Worm (Caenorhabditis elegans) whole organism, L2 larva: ENCODE results near the gene T22E5.6.

Experiments used
- lin-11 ChIP-seq: fragments of 150-350 bp; sonication (generic microtip); optimal IDR thresholded peaks from 2 replicates; lab custom pipeline; 2014; ENCODE audit warnings: missing biosample characterization, missing genetic modification characterization, inconsistent platforms, mixed read lengths
- lin-39 ChIP-seq: fragments of 150-350 bp; optimal IDR thresholded peaks from 2 replicates; lab custom pipeline; 2014; ENCODE audit warnings: missing biosample characterization, missing genetic modification reagents, missing genetic modification characterization
- mdl-1 ChIP-seq, 2 experiments: fragments of 150-350 bp in 1 of 2; sonication (generic microtip) in 1 of 2; optimal IDR thresholded peaks; 2 replicates each; lab custom pipeline; 2017; ENCODE audit warnings: missing biosample characterization in 2 of 2, missing genetic modification characterization in 2 of 2
- nhr-21 ChIP-seq: fragments of 150-350 bp; optimal IDR thresholded peaks from 2 replicates; lab custom pipeline; 2014; ENCODE audit warnings: missing biosample characterization, missing genetic modification characterization
- nhr-237 ChIP-seq: fragments of 150-350 bp; optimal IDR thresholded peaks from 2 replicates; lab custom pipeline; 2014; ENCODE audit warnings: missing biosample characterization, missing genetic modification characterization
- peb-1 ChIP-seq: fragments of 150-350 bp; optimal IDR thresholded peaks from 2 replicates; lab custom pipeline; 2014; ENCODE audit warnings: missing biosample characterization, missing genetic modification characterization
- sem-4 ChIP-seq: fragments of 150-350 bp; optimal IDR thresholded peaks from 2 replicates; lab custom pipeline; 2014; ENCODE audit warnings: missing biosample characterization, missing genetic modification reagents, missing genetic modification characterization

DNA sequence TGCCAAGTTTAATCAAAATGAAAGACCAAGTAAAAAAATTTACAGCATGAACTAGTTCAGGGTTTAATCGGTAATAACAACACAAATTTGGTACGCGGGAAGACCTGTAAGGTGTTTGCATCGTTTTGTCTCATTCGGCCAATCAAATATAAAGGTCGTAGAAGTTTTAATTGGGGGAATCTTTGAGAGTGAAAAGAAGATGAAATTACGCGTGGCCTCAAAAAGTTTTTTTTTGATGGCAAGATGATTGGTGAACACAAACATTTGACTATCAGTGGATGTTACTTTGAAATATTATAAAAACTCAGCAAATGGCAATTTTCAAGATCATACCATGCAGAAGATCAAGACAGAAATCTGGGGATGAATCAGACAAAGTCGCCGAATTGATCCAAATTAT is 39.0 kb upstream of the T22E5.6 start, which contains the start of gene nas-33:
- no peak for TF ChIP-seq nhr-237 (tag; lab: Kevin White, UChicago)
- no peak for TF ChIP-seq nhr-21 (tag; lab: Kevin White, UChicago)
- TF ChIP-seq lin-11, result no peak
- no peak for TF ChIP-seq peb-1 (tag; lab: Kevin White, UChicago)
- no peak for TF ChIP-seq sem-4
- TF ChIP-seq lin-39, result no peak
- no peak for TF ChIP-seq mdl-1 (tag; optimal IDR thresholded peaks at IDR 0.05; lab: Kevin White, UChicago)
